Worm (Caenorhabditis elegans): Measurements from ENCODE around the gene Y32F6A.5.

Y32F6A.5 gene

DNA sequence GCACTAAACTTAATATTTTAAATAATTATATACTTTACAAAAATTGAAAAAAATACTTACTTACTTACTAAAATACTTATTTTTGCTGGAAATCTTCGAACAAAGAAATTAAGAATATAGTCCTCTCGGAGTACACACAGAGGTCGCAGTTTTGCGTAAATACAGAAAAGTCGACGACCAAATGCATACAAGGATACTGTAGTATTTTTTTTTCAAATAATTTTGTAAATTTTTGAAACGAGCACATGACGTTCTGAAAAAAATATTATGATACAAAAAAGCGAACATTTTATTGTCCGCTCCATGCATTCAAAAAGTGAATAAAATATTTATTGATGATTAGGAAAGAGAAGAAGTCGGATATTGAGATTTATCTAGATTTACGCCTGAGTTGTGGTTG lies 27.2 kb downstream of the Y32F6A.5 start, which contains the start of gene apc-10:
apc-10 (minus strand) TSS at position 101 of the 400 bp plus-strand sequence.
- TF ChIP-seq ceh-36 (tag; optimal IDR thresholded peaks at IDR 0.05) (no peak), scrt-1 (GFP tag; IDR thresholded peaks at IDR 0.05) (no peak), F13C5.2 (tag; optimal IDR thresholded peaks at IDR 0.05) (no peak), hmg-4 (GFP tag; optimal IDR thresholded peaks at IDR 0.05) (no peak), ama-1 (optimal IDR thresholded peaks at IDR 0.05) (no peak), flt-1 (GFP tag; IDR thresholded peaks at IDR 0.05) (no peak), hmbx-1 (tag; optimal IDR thresholded peaks at IDR 0.05) (no peak), tbx-37 (GFP tag; conservative IDR thresholded peaks at IDR 0.05) (no peak), hnd-1 (tag; optimal IDR thresholded peaks at IDR 0.05) (no peak), B0310.2 (tag; optimal IDR thresholded peaks at IDR 0.05) (no peak), sea-1 (GFP tag; conservative IDR thresholded peaks at IDR 0.05) (no peak)

DNA sequence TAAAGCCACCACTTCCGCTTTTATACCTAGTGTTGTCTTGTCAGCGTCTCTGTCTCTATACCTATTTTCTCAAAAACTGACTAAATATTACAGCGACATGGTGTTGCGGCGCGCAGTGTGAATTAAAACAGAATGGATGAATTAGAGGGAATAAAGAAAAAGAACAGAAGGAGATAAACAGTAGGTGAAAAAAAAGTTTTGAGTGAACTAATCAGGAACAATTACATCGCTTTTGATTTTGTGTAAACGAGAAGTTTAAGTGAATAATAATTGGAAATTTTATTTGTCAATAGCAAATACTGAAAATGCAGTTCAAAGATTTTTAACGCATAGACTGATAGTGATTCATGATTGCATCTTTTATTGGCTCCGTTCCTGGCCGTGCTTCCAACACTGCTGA lies 28.3 kb downstream of the Y32F6A.5 start, which contains the start of gene col-12:
col-12 (minus strand) TSS at position 101 of the 400 bp plus-strand sequence.
- no peak for TF ChIP-seq tra-4 (tag; optimal IDR thresholded peaks at IDR 0.05)
- TF ChIP-seq ets-7 (tag; optimal IDR thresholded peaks at IDR 0.05), result no peak
- no peak for TF ChIP-seq hmg-4 (GFP tag; optimal IDR thresholded peaks at IDR 0.05)
- TF ChIP-seq scrt-1 (GFP tag; IDR thresholded peaks at IDR 0.05), result no peak
- no peak for TF ChIP-seq ceh-36 (tag; optimal IDR thresholded peaks at IDR 0.05)
- no peak for TF ChIP-seq pes-1 (GFP tag; IDR thresholded peaks at IDR 0.05)
- no peak for TF ChIP-seq tbx-11 (GFP tag; IDR thresholded peaks at IDR 0.05)
- no peak for TF ChIP-seq hmbx-1 (tag; optimal IDR thresholded peaks at IDR 0.05)

ce11 chrV:10423511-10423910 lies 29.9 kb downstream of the Y32F6A.5 start:
- no peak for TF ChIP-seq scrt-1 (GFP tag; IDR thresholded peaks at IDR 0.05)
- TF ChIP-seq aly-1 (tag; optimal IDR thresholded peaks at IDR 0.05), result no peak

- no peak for TF ChIP-seq ets-7 (tag; optimal IDR thresholded peaks at IDR 0.05)
- no peak for TF ChIP-seq sea-1 (GFP tag; conservative IDR thresholded peaks at IDR 0.05)
- no peak for TF ChIP-seq pes-1 (GFP tag; IDR thresholded peaks at IDR 0.05)
- no peak for TF ChIP-seq tbx-11 (GFP tag; IDR thresholded peaks at IDR 0.05)
- no peak for TF ChIP-seq ama-1 (optimal IDR thresholded peaks at IDR 0.05)
- TF ChIP-seq ceh-13 (GFP tag; optimal IDR thresholded peaks at IDR 0.05), result no peak
- no peak for TF ChIP-seq aly-1 (tag; optimal IDR thresholded peaks at IDR 0.05)
- TF ChIP-seq tra-4 (tag; optimal IDR thresholded peaks at IDR 0.05), result no peak
- no peak for TF ChIP-seq F13C5.2 (tag; optimal IDR thresholded peaks at IDR 0.05)
- no peak for TF ChIP-seq tbx-37 (GFP tag; conservative IDR thresholded peaks at IDR 0.05)
These were observed 31.6 kb downstream of the Y32F6A.5 start, which contains the start of gene col-13 for ce11 chrV:10421802-10422201. col-13 (minus strand) TSS chrV:10421902.

DNA sequence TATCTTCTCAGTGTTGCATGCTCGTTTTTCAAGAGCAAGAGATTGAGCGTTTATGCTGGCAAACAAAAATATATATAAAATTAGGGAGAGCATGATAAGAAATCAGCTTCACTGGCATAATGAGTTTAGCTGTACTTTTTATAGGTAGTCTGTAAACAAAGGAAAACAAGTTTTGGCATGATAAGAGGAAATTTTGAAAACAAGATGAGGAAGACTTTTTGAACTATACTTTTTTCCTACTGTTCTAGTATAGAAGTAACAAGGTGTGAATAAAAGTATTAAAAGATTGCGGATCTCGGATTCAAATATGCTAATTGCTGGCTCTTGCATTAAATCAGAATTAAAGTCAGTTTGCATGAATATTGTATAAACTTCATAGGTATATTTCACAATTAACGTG lies 34.4 kb downstream of the Y32F6A.5 start, which contains the start of gene F15H10.5:
F15H10.5 (minus strand) TSS at position 101 of the 400 bp plus-strand sequence.
- TF ChIP-seq ceh-36 (tag; optimal IDR thresholded peaks at IDR 0.05) (no peak), scrt-1 (GFP tag; IDR thresholded peaks at IDR 0.05) (no peak), ceh-13 (GFP tag; optimal IDR thresholded peaks at IDR 0.05) (no peak), tra-4 (tag; optimal IDR thresholded peaks at IDR 0.05) (no peak), ets-7 (tag; optimal IDR thresholded peaks at IDR 0.05) (no peak), tbx-11 (GFP tag; IDR thresholded peaks at IDR 0.05) (no peak), hmbx-1 (tag; optimal IDR thresholded peaks at IDR 0.05) (no peak), tbx-37 (GFP tag; conservative IDR thresholded peaks at IDR 0.05) (no peak), B0310.2 (tag; optimal IDR thresholded peaks at IDR 0.05) (no peak), pes-1 (GFP tag; IDR thresholded peaks at IDR 0.05) (no peak), flt-1 (GFP tag; IDR thresholded peaks at IDR 0.05) (no peak), sea-1 (GFP tag; conservative IDR thresholded peaks at IDR 0.05) (no peak), hmg-4 (GFP tag; optimal IDR thresholded peaks at IDR 0.05) (no peak), F13C5.2 (tag; optimal IDR thresholded peaks at IDR 0.05) (no peak), ama-1 (optimal IDR thresholded peaks at IDR 0.05) (no peak)

- TF ChIP-seq pes-1 (GFP tag; IDR thresholded peaks at IDR 0.05) (no peak), hnd-1 (tag; optimal IDR thresholded peaks at IDR 0.05) (no peak), tra-4 (tag; optimal IDR thresholded peaks at IDR 0.05) (no peak), hmbx-1 (tag; optimal IDR thresholded peaks at IDR 0.05) (no peak), tbx-11 (GFP tag; IDR thresholded peaks at IDR 0.05) (no peak), tbx-37 (GFP tag; conservative IDR thresholded peaks at IDR 0.05) (no peak), F13C5.2 (tag; optimal IDR thresholded peaks at IDR 0.05) (no peak), ama-1 (optimal IDR thresholded peaks at IDR 0.05) (no peak), ets-7 (tag; optimal IDR thresholded peaks at IDR 0.05) (no peak), B0310.2 (tag; optimal IDR thresholded peaks at IDR 0.05) (no peak), flt-1 (GFP tag; IDR thresholded peaks at IDR 0.05) (no peak)
These were observed 36.5 kb downstream of the Y32F6A.5 start, which contains the start of gene F15H10.10 for ce11 chrV:10416925-10417324. F15H10.10 (minus strand) TSS chrV:10417025.

DNA sequence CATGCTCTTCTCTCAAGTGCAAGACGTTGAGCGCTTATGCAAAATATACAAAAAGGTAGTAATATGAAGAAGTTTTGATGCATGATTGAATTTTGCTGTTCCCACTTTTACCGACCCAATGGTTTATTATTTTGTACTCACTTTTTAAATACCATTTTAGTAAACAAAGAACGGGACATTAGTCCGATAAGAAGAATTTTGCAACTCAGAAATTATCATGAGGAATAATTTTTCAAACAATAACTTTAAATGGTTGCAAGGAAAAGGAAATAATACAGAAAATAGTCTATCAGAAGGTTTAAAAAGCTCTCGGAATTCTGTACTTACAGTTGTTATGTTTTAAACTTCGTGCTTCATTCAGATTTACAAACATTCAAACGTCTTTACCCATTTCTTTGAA lies 38.8 kb downstream of the Y32F6A.5 start, which contains the start of gene F15H10.9:
F15H10.9 (minus strand) TSS at position 101 of the 400 bp plus-strand sequence.
- no peak for TF ChIP-seq pes-1 (GFP tag; IDR thresholded peaks at IDR 0.05)
- TF ChIP-seq tbx-11 (GFP tag; IDR thresholded peaks at IDR 0.05), result no peak
- TF ChIP-seq B0310.2 (tag; optimal IDR thresholded peaks at IDR 0.05), result no peak
- no peak for TF ChIP-seq hnd-1 (tag; optimal IDR thresholded peaks at IDR 0.05)
- TF ChIP-seq F13C5.2 (tag; optimal IDR thresholded peaks at IDR 0.05), result no peak
- no peak for TF ChIP-seq ets-7 (tag; optimal IDR thresholded peaks at IDR 0.05)
- no peak for TF ChIP-seq aly-1 (tag; optimal IDR thresholded peaks at IDR 0.05)
- TF ChIP-seq flt-1 (GFP tag; IDR thresholded peaks at IDR 0.05), result no peak

- TF ChIP-seq B0310.2 (tag; optimal IDR thresholded peaks at IDR 0.05), result no peak
- no peak for TF ChIP-seq aly-1 (tag; optimal IDR thresholded peaks at IDR 0.05)
- TF ChIP-seq hmbx-1 (tag; optimal IDR thresholded peaks at IDR 0.05), result no peak
- TF ChIP-seq hnd-1 (tag; optimal IDR thresholded peaks at IDR 0.05), result no peak
- TF ChIP-seq ama-1 (optimal IDR thresholded peaks at IDR 0.05), result no peak
- no peak for TF ChIP-seq tbx-37 (GFP tag; conservative IDR thresholded peaks at IDR 0.05)
These were observed 43.2 kb downstream of the Y32F6A.5 start, which contains the start of gene F15H10.12 for ce11 chrV:10410030-10410713. F15H10.12 (minus strand) TSS chrV:10410080.

All from whole organism, early embryonic.